Worm (Caenorhabditis elegans): ENCODE measurements around the gene ctf-4.

Gene ctf-4

ce11 chrV:11012419-11012818 is 47.1 kb upstream of the ctf-4 start, which contains the start of gene C13G3.1:
Gene C13G3.1, minus strand, starts transcription at chrV:11012465.
- no peak for TF ChIP-seq K02D7.2 (tag; optimal IDR thresholded peaks at IDR 0.05)
- no peak for TF ChIP-seq ceh-31 (tag; optimal IDR thresholded peaks at IDR 0.05)
- TF ChIP-seq F13H6.1 (tag; optimal IDR thresholded peaks at IDR 0.05), result no peak
- no peak for TF ChIP-seq ceh-24 (tag; optimal IDR thresholded peaks at IDR 0.05)

- no peak for TF ChIP-seq ztf-16 (tag; optimal IDR thresholded peaks at IDR 0.05)
- no peak for TF ChIP-seq ceh-9 (tag; optimal IDR thresholded peaks at IDR 0.05)
- no peak for TF ChIP-seq zip-5 (tag; optimal IDR thresholded peaks at IDR 0.05)
- no peak for TF ChIP-seq npax-4 (tag; optimal IDR thresholded peaks at IDR 0.05)
- no peak for TF ChIP-seq mec-3 (tag; optimal IDR thresholded peaks at IDR 0.05; ENCODE audit: borderline replicate concordance)
- no peak for TF ChIP-seq ceh-22 (tag; optimal IDR thresholded peaks at IDR 0.05)
These were observed 46.5 kb upstream of the ctf-4 start for ce11 chrV:11011807-11012206.

- TF ChIP-seq hlh-13 (GFP tag; optimal IDR thresholded peaks at IDR 0.05) (no peak), ceh-30 (tag; optimal IDR thresholded peaks at IDR 0.05) (no peak), ets-4 (tag; optimal IDR thresholded peaks at IDR 0.05) (no peak)
These were observed 45.4 kb upstream of the ctf-4 start for ce11 chrV:11010768-11011167.

ce11 chrV:11009124-11009524 is 43.8 kb upstream of the ctf-4 start:
- no peak for TF ChIP-seq ceh-9 (tag; optimal IDR thresholded peaks at IDR 0.05)
- peak; percentile 84 for TF ChIP-seq elt-2 (tag; optimal IDR thresholded peaks at IDR 0.05)

ce11 chrV:11007651-11008050 is 42.3 kb upstream of the ctf-4 start:
- no peak for TF ChIP-seq syd-9 (tag; optimal IDR thresholded peaks at IDR 0.05)
- no peak for TF ChIP-seq unc-42 (tag; optimal IDR thresholded peaks at IDR 0.05)
- peak; percentile 54 for TF ChIP-seq elt-2 (tag; optimal IDR thresholded peaks at IDR 0.05)

ce11 chrV:11004094-11004493 is 38.8 kb upstream of the ctf-4 start:
- TF ChIP-seq ceh-30 (tag; optimal IDR thresholded peaks at IDR 0.05) (no peak), eyg-1 (tag; optimal IDR thresholded peaks at IDR 0.05) (no peak), pros-1 (tag; optimal IDR thresholded peaks at IDR 0.05) (no peak)

ce11 chrV:11002434-11002833 is 37.1 kb upstream of the ctf-4 start, which contains the start of gene F53B7.4:
Gene F53B7.4, minus strand, starts transcription at chrV:11002534.
- TF ChIP-seq pat-9 (tag; optimal IDR thresholded peaks at IDR 0.05), result no peak

ce11 chrV:11000650-11001049 is 35.3 kb upstream of the ctf-4 start, which contains the start of gene isy-1:
Gene isy-1, minus strand, starts transcription at chrV:11000699.
- TF ChIP-seq unc-42 (tag; optimal IDR thresholded peaks at IDR 0.05) (peak; percentile 92), unc-86 (tag; optimal IDR thresholded peaks at IDR 0.05) (no peak), pat-9 (tag; optimal IDR thresholded peaks at IDR 0.05) (no peak), ama-1 (optimal IDR thresholded peaks at IDR 0.05) (no peak), ceh-14 (tag; optimal IDR thresholded peaks at IDR 0.05) (no peak), ceh-31 (tag; optimal IDR thresholded peaks at IDR 0.05) (peak; percentile 47), ttx-3 (tag; optimal IDR thresholded peaks at IDR 0.05) (no peak), pha-2 (tag; optimal IDR thresholded peaks at IDR 0.05) (no peak), pha-4 (tag; optimal IDR thresholded peaks at IDR 0.05) (no peak), elt-4 (tag; optimal IDR thresholded peaks at IDR 0.05) (no peak), sox-2 (GFP tag; IDR thresholded peaks at IDR 0.05) (no peak), nhr-232 (tag; optimal IDR thresholded peaks at IDR 0.05) (no peak), syd-9 (tag; optimal IDR thresholded peaks at IDR 0.05) (no peak), ceh-6 (GFP tag; optimal IDR thresholded peaks at IDR 0.05) (no peak), nfya-1 (tag; optimal IDR thresholded peaks at IDR 0.05) (peak; percentile 37), fkh-6 (tag; optimal IDR thresholded peaks at IDR 0.05) (no peak), madf-2 (tag; optimal IDR thresholded peaks at IDR 0.05) (no peak), ceh-19 (GFP tag; optimal IDR thresholded peaks at IDR 0.05) (no peak), F13H6.1 (tag; optimal IDR thresholded peaks at IDR 0.05) (no peak), ceh-2 (tag; optimal IDR thresholded peaks at IDR 0.05) (no peak), npax-4 (tag; optimal IDR thresholded peaks at IDR 0.05) (no peak), gmeb-2 (tag; optimal IDR thresholded peaks at IDR 0.05) (no peak)
